Worm (Caenorhabditis elegans): ENCODE measurements around the gene F43G6.16.

- TF ChIP-seq dao-5 (tag; optimal IDR thresholded peaks at IDR 0.05) (no peak), him-1 (tag; optimal IDR thresholded peaks at IDR 0.05) (no peak)
Measured at ce11 chrII:11739199-11739598, 43.2 kb downstream of the F43G6.16 start, which contains the start of gene ctsa-1.2.
